Worm (Caenorhabditis elegans) whole organism, L4/young adult: Measurements from ENCODE around the gene pgm-1.
"Not testable (repeated sequence)": the region's sequence is repeated elsewhere in the genome, so short reads cannot be mapped to it uniquely, and the experiment has no call there.

Source experiments
- W03F9.2 ChIP-seq: fragments of 150-350 bp; optimal IDR thresholded peaks from 2 replicates; lab custom pipeline; 2014; ENCODE audit warnings: missing biosample characterization, missing genetic modification characterization
- dao-5 ChIP-seq: sonication (generic microtip); optimal IDR thresholded peaks from 2 replicates; lab custom pipeline; 2016; ENCODE audit warnings: missing genotype, missing genetic modification characterization, moderate library complexity, missing compliant biosample characterization
- him-1 ChIP-seq: sonication (generic microtip); optimal IDR thresholded peaks from 2 replicates; lab custom pipeline; 2016; ENCODE audit warnings: missing genotype, missing genetic modification reagents, missing genetic modification characterization, missing compliant biosample characterization

The pgm-1 gene

ce11 chrII:4885976-4886375, 3.3 kb upstream of the pgm-1 start, which contains the start of gene R05F9.7:
Gene R05F9.7 (plus strand): TSS chrII:4886276.
- TF ChIP-seq dao-5, result no peak
- no peak for TF ChIP-seq him-1
- no peak for TF ChIP-seq W03F9.2 (tag; lab: Kevin White, UChicago)

- TF ChIP-seq him-1, result no peak
These were observed 2.0 kb downstream of the pgm-1 start, which contains the start of gene gst-9 for ce11 chrII:4891012-4891775. Gene gst-9 (plus strand): TSS chrII:4891585.

ce11 chrII:4892594-4892993, 3.4 kb downstream of the pgm-1 start, which contains the start of gene msp-33:
Gene msp-33 (minus strand): TSS chrII:4892694.
- no peak for TF ChIP-seq W03F9.2 (tag; lab: Kevin White, UChicago)
- no peak for TF ChIP-seq him-1
- no peak for TF ChIP-seq dao-5

ce11 chrII:4898529-4898928, 9.3 kb downstream of the pgm-1 start, which contains the start of gene msp-32:
Gene msp-32 (plus strand): TSS chrII:4898829.
- not testable (repeated sequence) for TF ChIP-seq dao-5; him-1; W03F9.2 (tag; lab: Kevin White, UChicago)

ce11 chrII:4902035-4902434, 12.8 kb downstream of the pgm-1 start, which contains the start of gene R05F9.9:
Gene R05F9.9 (minus strand): TSS chrII:4902100.
- TF ChIP-seq W03F9.2 (tag; lab: Kevin White, UChicago) (no peak), dao-5 (no peak), him-1 (no peak)

- not testable (repeated sequence) for TF ChIP-seq W03F9.2 (tag; lab: Kevin White, UChicago); dao-5; him-1
These were observed 14.5 kb downstream of the pgm-1 start, which contains the start of gene sgt-1 for ce11 chrII:4903696-4904095. Gene sgt-1 (minus strand): TSS chrII:4903796.

- peak; percentile 88 for TF ChIP-seq W03F9.2 (tag; lab: Kevin White, UChicago)
- no peak for TF ChIP-seq dao-5
- no peak for TF ChIP-seq him-1
These were observed 15.0 kb downstream of the pgm-1 start for ce11 chrII:4904277-4904676.

ce11 chrII:4904778-4905177, 15.5 kb downstream of the pgm-1 start, which contains the start of gene btbd-10:
Gene btbd-10 (plus strand): TSS chrII:4905008.
- TF ChIP-seq dao-5, result no peak
- no peak for TF ChIP-seq W03F9.2 (tag; lab: Kevin White, UChicago)
- TF ChIP-seq him-1, result no peak

ce11 chrII:4905331-4905730, 16.1 kb downstream of the pgm-1 start:
- TF ChIP-seq W03F9.2 (tag; lab: Kevin White, UChicago), result no peak
- no peak for TF ChIP-seq dao-5
- TF ChIP-seq him-1, result no peak

- TF ChIP-seq him-1 (no peak), W03F9.2 (tag; lab: Kevin White, UChicago) (no peak), dao-5 (no peak)
These were observed 16.6 kb downstream of the pgm-1 start for ce11 chrII:4905883-4906282.

ce11 chrII:4908160-4908559, 18.9 kb downstream of the pgm-1 start:
- TF ChIP-seq dao-5, result no peak
- TF ChIP-seq W03F9.2 (tag; lab: Kevin White, UChicago), result no peak
- no peak for TF ChIP-seq him-1

ce11 chrII:4914214-4914613, 25.0 kb downstream of the pgm-1 start, which contains the start of gene R05F9.11:
Gene R05F9.11 (minus strand): TSS chrII:4914218.
- TF ChIP-seq dao-5 (no peak), him-1 (no peak), W03F9.2 (tag; lab: Kevin White, UChicago) (no peak)

- TF ChIP-seq him-1 (no peak), dao-5 (no peak), W03F9.2 (tag; lab: Kevin White, UChicago) (no peak)
These were observed 26.3 kb downstream of the pgm-1 start for ce11 chrII:4915572-4915971.

- not testable (repeated sequence) for TF ChIP-seq him-1; dao-5; W03F9.2 (tag; lab: Kevin White, UChicago)
These were observed 27.2 kb downstream of the pgm-1 start, which contains the start of gene msp-31 for ce11 chrII:4916462-4916861. Gene msp-31 (minus strand): TSS chrII:4916562.

ce11 chrII:4918501-4919021, 29.3 kb downstream of the pgm-1 start:
- TF ChIP-seq him-1, result no peak
- no peak for TF ChIP-seq W03F9.2 (tag; lab: Kevin White, UChicago)
- TF ChIP-seq dao-5, result no peak
